Fruit fly (Drosophila melanogaster): ENCODE results near the gene CG13901.

dm6 chr3L:880851-881250, 43.2 kb upstream of the CG13901 start:
- TF ChIP-seq CG8478 (optimal IDR thresholded peaks at IDR 0.05) (no peak), EcR (GFP tag; optimal IDR thresholded peaks at IDR 0.05) (no peak), pan (optimal IDR thresholded peaks at IDR 0.05) (no peak)
